Worm (Caenorhabditis elegans): ENCODE measurements around the gene hdl-1.

The hdl-1 gene

ce11 chrIV:11913295-11913940 is 36.2 kb downstream of the hdl-1 start (continued):
- TF ChIP-seq ceh-27 (GFP tag; optimal IDR thresholded peaks at IDR 0.05) (no peak), B0035.1 (tag; optimal IDR thresholded peaks at IDR 0.05) (no peak), cebp-1 (GFP tag; IDR thresholded peaks at IDR 0.05) (no peak; the same call in 1 of the 2 replicates), cebp-1 (tag; optimal IDR thresholded peaks at IDR 0.05) (peak; percentile 74), snpc-1.3 (tag; optimal IDR thresholded peaks at IDR 0.05; ENCODE audit: insufficient read depth) (no peak), ztf-22 (GFP tag; optimal IDR thresholded peaks at IDR 0.05) (no peak), ztf-6 (GFP tag; IDR thresholded peaks at IDR 0.05) (no peak), ceh-40 (GFP tag; IDR thresholded peaks at IDR 0.05) (no peak), dpff-1 (tag; optimal IDR thresholded peaks at IDR 0.05) (no peak), dox-1 (GFP tag; IDR thresholded peaks at IDR 0.05) (no peak), lag-1 (GFP tag; IDR thresholded peaks at IDR 0.05) (no peak), egl-44 (GFP tag; IDR thresholded peaks at IDR 0.05) (no peak; the same call in 1 of the 2 replicates), T26A5.8 (tag; optimal IDR thresholded peaks at IDR 0.05) (no peak), F10E7.11 (tag; optimal IDR thresholded peaks at IDR 0.05) (no peak), nhr-27 (tag; optimal IDR thresholded peaks at IDR 0.05) (no peak), F23B12.7 (tag; optimal IDR thresholded peaks at IDR 0.05; ENCODE audit: insufficient read depth) (no peak), K11D2.4 (GFP tag; IDR thresholded peaks at IDR 0.05) (peak; percentile 43; the same call in 1 of the 2 replicates), somi-1 (GFP tag; optimal IDR thresholded peaks at IDR 0.05) (no peak), Y79H2A.3 (GFP tag; conservative IDR thresholded peaks at IDR 0.05) (no peak), Y53G8AR.9 (GFP tag; conservative IDR thresholded peaks at IDR 0.05) (peak; percentile 96), hsf-1 (GFP tag; IDR thresholded peaks at IDR 0.05) (peak; percentile 12; the same call in 1 of the 2 replicates), athp-1 (tag; optimal IDR thresholded peaks at IDR 0.05) (no peak), sea-2 (GFP tag; IDR thresholded peaks at IDR 0.05) (no peak), egrh-3 (GFP tag; IDR thresholded peaks at IDR 0.05) (no peak), xnd-1 (tag; optimal IDR thresholded peaks at IDR 0.05) (no peak), ceh-58 (GFP tag; IDR thresholded peaks at IDR 0.05) (0 out of 2 replicates have a peak, but pooled peaks have one; percentile 8), ceh-79 (tag; optimal IDR thresholded peaks at IDR 0.05) (no peak), ztf-26 (tag; optimal IDR thresholded peaks at IDR 0.05) (peak; percentile 34), cebp-2 (GFP tag; IDR thresholded peaks at IDR 0.05) (no peak), snpc-1.1 (tag; optimal IDR thresholded peaks at IDR 0.05; ENCODE audit: insufficient read depth) (no peak), attf-3 (GFP tag; conservative IDR thresholded peaks at IDR 0.05) (no peak), nfyb-1 (GFP tag; IDR thresholded peaks at IDR 0.05) (peak; percentile 65), lin-35 (GFP tag; optimal IDR thresholded peaks at IDR 0.05) (no peak), madf-8 (GFP tag; conservative IDR thresholded peaks at IDR 0.05) (no peak), die-1 (tag; optimal IDR thresholded peaks at IDR 0.05) (no peak), D2030.7 (GFP tag; IDR thresholded peaks at IDR 0.05) (no peak), ets-4 (GFP tag; optimal IDR thresholded peaks at IDR 0.05) (no peak), rcor-1 (GFP tag; IDR thresholded peaks at IDR 0.05) (no peak), ztf-25 (GFP tag; IDR thresholded peaks at IDR 0.05) (no peak), lin-54 (GFP tag; optimal IDR thresholded peaks at IDR 0.05) (peak; percentile 35), aptf-3 (GFP tag; IDR thresholded peaks at IDR 0.05) (no peak), F37B4.10 (GFP tag; IDR thresholded peaks at IDR 0.05) (no peak), F22D6.2 (tag; optimal IDR thresholded peaks at IDR 0.05) (no peak), Y56A3A.18 (GFP tag; IDR thresholded peaks at IDR 0.05) (peak; percentile 80; the same call in 1 of the 2 replicates), nhr-90 (tag; optimal IDR thresholded peaks at IDR 0.05) (peak; percentile 61)

All from whole organism, young adult.